Worm (Caenorhabditis elegans): ENCODE results near the gene K02C4.3.

DNA sequence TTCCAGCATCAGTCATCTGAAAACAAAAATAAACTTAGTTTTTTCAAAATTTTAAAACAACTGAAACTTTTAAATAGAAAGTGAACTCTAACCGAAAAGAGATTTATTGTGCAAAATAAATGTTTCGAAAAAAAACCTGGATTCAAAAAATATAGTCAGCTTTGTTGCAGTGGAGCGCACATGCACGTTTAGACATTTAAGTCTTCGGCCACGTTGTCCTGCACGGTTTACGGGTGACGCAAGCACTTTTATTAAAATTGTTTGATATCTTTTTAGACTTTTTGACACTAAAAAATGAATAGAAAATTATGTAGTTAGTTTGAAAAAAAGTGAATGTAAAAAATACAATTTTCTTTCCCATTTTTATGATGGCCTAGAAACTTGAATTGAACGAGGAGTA, 47.2 kb downstream of the K02C4.3 start, which contains the start of the genes ubh-4 and algn-6:
- TF ChIP-seq nhr-11 (tag; optimal IDR thresholded peaks at IDR 0.05) (no peak), ztf-11 (tag; optimal IDR thresholded peaks at IDR 0.05) (no peak), nhr-43 (tag; optimal IDR thresholded peaks at IDR 0.05; ENCODE audit: poor library complexity, severe bottlenecking) (peak; percentile 75), pha-4 (tag; optimal IDR thresholded peaks at IDR 0.05) (peak; percentile 78), unc-62 (GFP tag; optimal IDR thresholded peaks at IDR 0.05) (no peak), nhr-25 (tag; optimal IDR thresholded peaks at IDR 0.05) (peak; percentile 43), mml-1 (tag; optimal IDR thresholded peaks at IDR 0.05) (no peak), ama-1 (optimal IDR thresholded peaks at IDR 0.05) (no peak), fkh-10 (GFP tag; optimal IDR thresholded peaks at IDR 0.05) (no peak), nhr-67 (tag; optimal IDR thresholded peaks at IDR 0.05) (no peak), aly-2 (tag; optimal IDR thresholded peaks at IDR 0.05) (no peak), nhr-12 (tag; optimal IDR thresholded peaks at IDR 0.05) (no peak), tbx-2 (tag; optimal IDR thresholded peaks at IDR 0.05) (no peak), sea-2 (GFP tag; optimal IDR thresholded peaks at IDR 0.05) (no peak)

All from whole organism, L3 larva.